Worm (Caenorhabditis elegans): ENCODE data around the gene spe-45.

- TF ChIP-seq dao-5 (tag; optimal IDR thresholded peaks at IDR 0.05) (no peak), W03F9.2 (tag; optimal IDR thresholded peaks at IDR 0.05) (no peak), him-1 (tag; optimal IDR thresholded peaks at IDR 0.05) (no peak)
Observed at ce11 chrIV:12378919-12379318, 11.0 kb downstream of the spe-45 start.

Data from whole organism, L4/young adult.